Worm (Caenorhabditis elegans) whole organism, L3 larva: ENCODE data around the gene K02D10.3.

ENCODE experiments used
- ama-1 ChIP-seq: fragments of 150-350 bp; optimal IDR thresholded peaks from 2 replicates; lab custom pipeline; 2018
- elt-3 ChIP-seq, 3 experiments: fragments of 150-350 bp in 1 of 3; sonication (generic microtip) in 2 of 3; optimal IDR thresholded peaks; 2 replicates in 2 of 3; 4 replicates in 1 of 3; lab custom pipeline; 2014 to 2017; ENCODE audit warnings: missing biosample characterization in 3 of 3, missing genetic modification characterization in 3 of 3
- fkh-10 ChIP-seq: sonication (generic microtip); optimal IDR thresholded peaks from 2 replicates; lab custom pipeline; 2017; ENCODE audit warnings: missing biosample characterization, missing genetic modification reagents, missing genetic modification characterization
- jun-1 ChIP-seq: fragments of 150-350 bp; optimal IDR thresholded peaks from 2 replicates; lab custom pipeline; 2014; ENCODE audit warnings: missing biosample characterization, missing genetic modification reagents, missing genetic modification characterization
- lsy-12 ChIP-seq: sonication (generic microtip); optimal IDR thresholded peaks from 2 replicates; lab custom pipeline; 2016; ENCODE audit warnings: mild to moderate bottlenecking, missing genetic modification characterization, missing compliant biosample characterization
- nfya-1 ChIP-seq: sonication (generic microtip); optimal IDR thresholded peaks from 2 replicates; lab custom pipeline; 2017; ENCODE audit warnings: missing genetic modification characterization, mild to moderate bottlenecking, missing compliant biosample characterization, antibody characterized with exemption, moderate library complexity; ENCODE audit not compliant: insufficient read depth
- nhr-76 ChIP-seq: fragments of 150-350 bp; sonication (generic microtip); optimal IDR thresholded peaks from 5 replicates; lab custom pipeline; 2014; ENCODE audit warnings: missing biosample characterization, missing genetic modification characterization
- pha-4 ChIP-seq: fragments of 150-350 bp; optimal IDR thresholded peaks from 2 replicates; lab custom pipeline; 2014; ENCODE audit warnings: missing biosample characterization, missing genetic modification reagents, missing genetic modification characterization
- unc-62 ChIP-seq: fragments of 150-350 bp; sonication (generic microtip); optimal IDR thresholded peaks from 4 replicates; lab custom pipeline; 2014; ENCODE audit warnings: missing biosample characterization, missing genetic modification reagents, missing genetic modification characterization
- ztf-11 ChIP-seq: fragments of 150-350 bp; optimal IDR thresholded peaks from 2 replicates; lab custom pipeline; 2014; ENCODE audit warnings: missing biosample characterization, missing genetic modification characterization

DNA sequence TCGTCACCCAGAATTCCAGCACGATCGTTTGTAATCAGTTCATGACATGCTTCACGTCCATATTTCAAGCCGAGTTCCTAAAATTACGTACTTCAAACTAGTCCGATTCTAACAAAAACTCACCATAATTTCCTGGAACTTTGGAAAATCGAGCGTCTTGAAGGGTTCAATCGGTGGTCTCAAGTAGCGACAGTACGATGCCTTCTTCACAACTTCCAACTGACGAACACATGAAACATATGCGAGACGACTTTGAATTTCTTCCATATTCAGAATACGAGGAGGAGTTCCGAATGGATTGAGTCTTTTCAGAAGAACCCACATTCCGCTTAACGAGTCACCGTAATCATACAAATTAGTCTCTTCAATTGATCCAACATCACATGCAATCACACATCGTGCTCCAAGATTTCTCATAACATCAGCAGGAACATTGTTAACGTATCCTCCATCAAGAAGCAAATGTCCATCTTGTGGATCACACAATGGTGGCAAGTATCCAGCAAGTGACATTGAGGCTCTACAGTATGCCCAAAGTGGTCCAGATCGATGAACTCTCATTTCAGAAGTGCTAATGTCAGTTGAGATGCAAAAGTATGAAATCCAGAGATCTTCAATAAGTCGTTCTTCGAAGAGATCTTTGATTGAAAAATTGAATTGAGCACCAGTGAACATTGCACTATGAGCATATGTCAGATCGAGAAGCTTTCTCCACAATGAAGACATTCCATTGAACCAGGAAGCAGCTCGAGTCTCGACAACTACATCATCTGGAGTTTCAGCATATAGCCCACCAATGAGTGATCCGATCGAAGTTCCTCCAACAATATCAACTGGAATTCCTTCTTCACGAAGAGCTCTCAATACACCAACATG is 45.5 kb downstream of the K02D10.3 start:
- no peak for TF ChIP-seq elt-3 (tag; optimal IDR thresholded peaks at IDR 0.05; lab: Kevin White, UChicago)
- TF ChIP-seq pha-4: no peak
- no peak for TF ChIP-seq nfya-1 (tag; lab: Kevin White, UChicago)
- TF ChIP-seq fkh-10 (GFP tag; lab: Kevin White, UChicago): no peak
- no peak for TF ChIP-seq nhr-76 (tag; lab: Kevin White, UChicago)
- no peak for TF ChIP-seq lsy-12
- TF ChIP-seq ama-1: no peak
- TF ChIP-seq unc-62 (GFP tag; lab: Kevin White, UChicago): no peak
- TF ChIP-seq ztf-11: no peak
- no peak for TF ChIP-seq jun-1 (tag; lab: Kevin White, UChicago)
